Fruit fly (Drosophila melanogaster) whole organism, pupa: ENCODE data around the gene cv-c.

Experiments used
- CG10348 ChIP-seq: fragments of 200-800 bp; sonication (Bioruptor generic); IDR thresholded peaks from 2 replicates; pipeline ENCODE4 v1.3.6; 2022; ENCODE audit warnings: missing biosample characterization, missing genetic modification characterization
- CG12605 ChIP-seq: fragments of 200-800 bp; sonication (Bioruptor generic); IDR thresholded peaks from 2 replicates; pipeline ENCODE4 v1.3.6; 2022; ENCODE audit warnings: missing biosample characterization, missing genetic modification characterization
- CG13204 ChIP-seq: fragments of 200-800 bp; sonication (Bioruptor generic); optimal IDR thresholded peaks from 2 replicates; lab custom pipeline; 2018; ENCODE audit warnings: missing biosample characterization, mild to moderate bottlenecking, missing genetic modification characterization, moderate library complexity
- CG14655 ChIP-seq: fragments of 200-800 bp; sonication (Bioruptor generic); optimal IDR thresholded peaks from 3 replicates; lab custom pipeline; 2017; ENCODE audit warnings: mild to moderate bottlenecking, missing biosample characterization, missing genetic modification reagents, missing genetic modification characterization
- CG15710 ChIP-seq: fragments of 200-800 bp; sonication (Bioruptor generic); optimal IDR thresholded peaks from 2 replicates; lab custom pipeline; 2018; ENCODE audit warnings: missing biosample characterization, mild to moderate bottlenecking, missing genetic modification characterization, moderate library complexity
- CG17806 ChIP-seq: fragments of 200-800 bp; sonication (Bioruptor generic); optimal IDR thresholded peaks from 2 replicates; lab custom pipeline; 2018; ENCODE audit warnings: missing biosample characterization, mild to moderate bottlenecking, missing genetic modification characterization, moderate library complexity
- CG32121 ChIP-seq: fragments of 200-800 bp; sonication (Bioruptor generic); IDR thresholded peaks from 2 replicates; pipeline ENCODE4 v1.3.6; 2022; ENCODE audit warnings: missing biosample characterization, missing genetic modification characterization
- CG34367 ChIP-seq: fragments of 200-800 bp; sonication (Bioruptor generic); optimal IDR thresholded peaks from 2 replicates; lab custom pipeline; 2018; ENCODE audit warnings: missing biosample characterization, mild to moderate bottlenecking, missing genetic modification characterization
- CG4496 ChIP-seq: fragments of 200-800 bp; sonication (Bioruptor generic); IDR thresholded peaks from 3 replicates; pipeline ENCODE4 v1.3.6; 2022; ENCODE audit warnings: missing biosample characterization, missing genetic modification characterization
- CG8159 ChIP-seq: fragments of 200-800 bp; sonication (Bioruptor generic); optimal IDR thresholded peaks from 3 replicates; lab custom pipeline; 2018; ENCODE audit warnings: missing biosample characterization, mild to moderate bottlenecking, missing genetic modification characterization, moderate library complexity
- CG8301 ChIP-seq: fragments of 200-800 bp; sonication (Bioruptor generic); optimal IDR thresholded peaks from 2 replicates; lab custom pipeline; 2018; ENCODE audit warnings: missing biosample characterization, mild to moderate bottlenecking, missing genetic modification characterization
- CG9948 ChIP-seq: fragments of 200-800 bp; sonication (Bioruptor generic); optimal IDR thresholded peaks from 2 replicates; lab custom pipeline; 2018; ENCODE audit warnings: missing biosample characterization, mild to moderate bottlenecking, missing genetic modification characterization, moderate library complexity
- D1 ChIP-seq: fragments of 200-800 bp; sonication (Bioruptor generic); optimal IDR thresholded peaks from 2 replicates; lab custom pipeline; 2018; ENCODE audit warnings: missing biosample characterization, mild to moderate bottlenecking, missing genetic modification characterization, moderate library complexity
- Ets98B ChIP-seq: fragments of 200-800 bp; sonication (Bioruptor generic); IDR thresholded peaks from 2 replicates; pipeline ENCODE4 v1.3.6; 2022; ENCODE audit warnings: missing biosample characterization, missing genetic modification characterization
- Pif1A ChIP-seq: fragments of 200-800 bp; sonication (Bioruptor generic); optimal IDR thresholded peaks from 3 replicates; lab custom pipeline; 2016; ENCODE audit warnings: missing biosample characterization, missing genetic modification characterization
- Pif1B ChIP-seq: fragments of 200-800 bp; sonication (Bioruptor generic); optimal IDR thresholded peaks from 3 replicates; lab custom pipeline; 2016; ENCODE audit warnings: missing biosample characterization, missing genetic modification characterization
- Snoo ChIP-seq: fragments of 200-800 bp; sonication (Bioruptor generic); optimal IDR thresholded peaks from 3 replicates; lab custom pipeline; 2017; ENCODE audit warnings: missing biosample characterization, mild to moderate bottlenecking, missing genetic modification characterization, inconsistent platforms
- fd96Ca ChIP-seq: fragments of 200-800 bp; sonication (Bioruptor generic); IDR thresholded peaks from 3 replicates; pipeline ENCODE4 v1.3.6; 2022; ENCODE audit warnings: missing biosample characterization, missing genetic modification characterization
- gl ChIP-seq: fragments of 200-800 bp; sonication (Bioruptor generic); optimal IDR thresholded peaks from 2 replicates; lab custom pipeline; 2018; ENCODE audit warnings: missing biosample characterization, mild to moderate bottlenecking, missing genetic modification characterization
- rn ChIP-seq: fragments of 200-800 bp; sonication (Bioruptor generic); IDR thresholded peaks from 2 replicates; pipeline ENCODE4 v1.3.6; 2022; ENCODE audit warnings: missing biosample characterization, missing genetic modification characterization

cv-c gene

dm6 chr3R:14460305-14460704 is 21.2 kb downstream of the cv-c start:
- TF ChIP-seq CG8301 (tag; lab: Kevin White, UChicago) (peak; percentile 6), fd96Ca (GFP tag; lab: Robert Waterston, UW) (0 out of 3 replicates have a peak, but pooled peaks have one; percentile 27), D1 (no peak), CG8159 (tag; lab: Kevin White, UChicago) (no peak), CG14655 (GFP tag; lab: Kevin White, UChicago) (peak; percentile 54), Pif1B (peak; percentile 6), CG17806 (tag; lab: Kevin White, UChicago) (peak; percentile 4), CG4496 (GFP tag; lab: Robert Waterston, UW) (0 out of 3 replicates have a peak, but pooled peaks have one; percentile 18), CG15710 (no peak), Pif1A (GFP tag; lab: Kevin White, UChicago) (peak; percentile 12)

dm6 chr3R:14458448-14458847 is 23.1 kb downstream of the cv-c start:
- TF ChIP-seq CG17806 (tag; lab: Kevin White, UChicago) (peak; percentile 10), CG9948 (no peak), CG8301 (tag; lab: Kevin White, UChicago) (peak; percentile 26)

DNA sequence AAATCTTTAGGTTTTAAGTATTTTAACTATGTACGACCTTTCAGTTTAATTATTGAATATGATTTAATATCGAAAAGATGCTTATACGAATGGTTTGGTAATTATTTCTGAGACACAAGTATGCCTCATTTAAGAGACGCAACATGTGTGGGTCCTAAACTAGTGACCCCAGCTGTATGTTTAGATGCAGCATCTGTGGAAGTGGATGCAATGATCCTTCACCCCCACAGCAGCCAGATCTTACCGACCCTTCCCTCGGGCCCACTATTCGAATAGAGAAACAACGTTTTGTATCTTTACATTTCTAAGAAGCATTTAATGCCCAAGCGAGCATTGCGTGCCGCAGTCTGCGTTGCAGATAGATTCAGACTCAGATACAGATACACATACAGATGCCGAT is 23.6 kb downstream of the cv-c start:
- TF ChIP-seq CG13204 (GFP tag; lab: Kevin White, UChicago) (no peak), CG8301 (tag; lab: Kevin White, UChicago) (peak; percentile 5)
- TF ChIP-seq, all 21 proteins: peak for 1

DNA sequence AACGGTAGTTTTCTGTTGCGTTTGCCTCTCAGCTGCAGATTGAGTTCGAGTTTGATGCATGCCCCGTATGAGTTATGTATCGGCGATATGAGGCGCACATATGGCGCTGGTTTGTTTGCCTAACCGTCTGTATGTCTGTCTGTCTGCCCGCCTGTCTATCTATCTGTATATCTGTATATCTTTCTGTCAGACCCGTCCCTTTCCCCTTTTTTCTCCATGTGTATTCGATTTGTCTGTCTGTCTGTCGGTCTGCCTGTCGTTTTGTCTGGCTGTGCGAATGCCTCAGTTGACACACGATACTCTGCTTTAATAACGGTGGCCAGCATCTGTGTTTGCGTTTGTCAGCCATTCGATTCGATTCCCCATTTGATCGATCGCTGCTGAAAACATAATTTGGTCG is 24.5 kb downstream of the cv-c start:
- TF ChIP-seq CG4496 (GFP tag; lab: Robert Waterston, UW) (no peak), CG8301 (tag; lab: Kevin White, UChicago) (no peak), CG32121 (no peak)

DNA sequence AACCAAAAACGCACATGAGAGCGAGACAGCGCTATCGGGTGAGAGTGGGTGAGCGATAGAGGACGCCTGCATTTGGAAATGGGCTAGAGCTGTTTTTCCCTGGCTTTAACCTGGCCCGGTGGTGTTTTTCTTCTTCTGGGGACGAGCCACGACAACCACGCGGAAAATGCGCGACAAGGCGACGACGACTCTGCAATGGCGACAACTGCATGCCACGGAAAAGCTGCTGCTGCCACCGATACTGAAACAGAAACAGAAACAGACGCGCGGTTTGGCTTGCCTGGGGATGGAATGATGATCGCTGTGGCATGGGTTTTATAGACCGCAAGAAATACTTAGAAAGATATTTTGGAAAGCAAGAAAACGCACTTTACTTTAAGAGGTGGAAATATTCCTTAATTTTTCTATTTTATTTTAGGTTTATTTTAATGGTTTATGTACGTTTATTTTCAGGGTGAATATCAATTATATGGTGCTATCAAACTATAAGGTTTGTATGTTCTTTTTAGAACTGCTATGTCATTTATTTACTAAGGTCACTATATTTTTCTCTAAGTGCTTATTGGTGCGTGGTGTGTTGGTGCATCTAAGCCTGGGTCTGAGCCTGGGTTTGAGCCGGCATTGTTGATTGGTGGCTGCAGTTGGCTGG is 25.2 kb downstream of the cv-c start:
- TF ChIP-seq CG8301 (tag; lab: Kevin White, UChicago) (peak; percentile 66), Snoo (tag; lab: Kevin White, UChicago) (no peak), CG34367 (tag; lab: Kevin White, UChicago) (no peak), CG14655 (GFP tag; lab: Kevin White, UChicago) (peak; percentile 62)

- TF ChIP-seq CG17806 (tag; lab: Kevin White, UChicago), result no peak
- no peak for TF ChIP-seq gl
- TF ChIP-seq Pif1B, result no peak
- no peak for TF ChIP-seq CG9948
- TF ChIP-seq CG10348 (GFP tag; lab: Robert Waterston, UW), result no peak
- TF ChIP-seq Pif1A (GFP tag; lab: Kevin White, UChicago), result peak; percentile 6
- TF ChIP-seq CG8159 (tag; lab: Kevin White, UChicago), result no peak
- 0 out of 3 replicates have a peak, but pooled peaks have one; percentile 19 for TF ChIP-seq fd96Ca (GFP tag; lab: Robert Waterston, UW)
- TF ChIP-seq rn (GFP tag; lab: Robert Waterston, UW), result no peak
- TF ChIP-seq CG13204 (GFP tag; lab: Kevin White, UChicago), result no peak
- TF ChIP-seq Ets98B, result peak; percentile 69
- TF ChIP-seq CG4496 (GFP tag; lab: Robert Waterston, UW), result peak; percentile 71; the same call in 2 of the 3 replicates
- TF ChIP-seq CG32121, result peak; percentile 67; the same call in 1 of the 2 replicates
- peak; percentile 28 for TF ChIP-seq CG8301 (tag; lab: Kevin White, UChicago)
- TF ChIP-seq CG14655 (GFP tag; lab: Kevin White, UChicago), result peak; percentile 42
Measured at dm6 chr3R:14455478-14455877, 26.0 kb downstream of the cv-c start.

dm6 chr3R:14454080-14454479 is 27.4 kb downstream of the cv-c start:
- TF ChIP-seq CG34367 (tag; lab: Kevin White, UChicago), result no peak
- no peak for TF ChIP-seq CG12605 (GFP tag; lab: Robert Waterston, UW)
- no peak for TF ChIP-seq CG10348 (GFP tag; lab: Robert Waterston, UW)
- no peak for TF ChIP-seq CG13204 (GFP tag; lab: Kevin White, UChicago)
- TF ChIP-seq CG8301 (tag; lab: Kevin White, UChicago), result no peak
- TF ChIP-seq fd96Ca (GFP tag; lab: Robert Waterston, UW), result no peak
- TF ChIP-seq CG17806 (tag; lab: Kevin White, UChicago), result no peak
